Fruit fly (Drosophila melanogaster) whole organism, embryonic: ENCODE measurements around the gene eIF4A.

ENCODE experiments used
- Atf6 ChIP-seq: fragments of 200-800 bp; sonication (Bioruptor generic); IDR thresholded peaks from 2 replicates; pipeline ENCODE4 v1.3.6; 2022; ENCODE audit warnings: missing biosample characterization, missing genetic modification characterization
- Bdp1 ChIP-seq: fragments of 200-800 bp; sonication (Bioruptor generic); optimal IDR thresholded peaks from 3 replicates; lab custom pipeline; 2016; ENCODE audit warnings: missing biosample characterization, missing genetic modification characterization
- CG11398 ChIP-seq: fragments of 200-800 bp; sonication (Bioruptor generic); optimal IDR thresholded peaks from 2 replicates; lab custom pipeline; 2016; ENCODE audit warnings: missing biosample characterization, missing genetic modification characterization
- CG11696 ChIP-seq: fragments of 200-800 bp; sonication (Bioruptor generic); IDR thresholded peaks from 2 replicates; pipeline ENCODE4 v1.3.6; 2022; ENCODE audit warnings: missing biosample characterization, missing genetic modification characterization
- CG12104 ChIP-seq: fragments of 200-800 bp; sonication (Bioruptor generic); optimal IDR thresholded peaks from 3 replicates; lab custom pipeline; 2016; ENCODE audit warnings: missing biosample characterization, missing genetic modification characterization
- CG12219 ChIP-seq: fragments of 200-800 bp; sonication (Bioruptor generic); optimal IDR thresholded peaks from 3 replicates; lab custom pipeline; 2018; ENCODE audit warnings: missing biosample characterization, mild to moderate bottlenecking, missing genetic modification characterization
- CG13287 ChIP-seq: fragments of 200-800 bp; sonication (Bioruptor generic); IDR thresholded peaks from 2 replicates; pipeline ENCODE4 v1.3.6; 2022; ENCODE audit warnings: missing biosample characterization, missing genetic modification characterization; ENCODE audit not compliant: partially characterized antibody
- CG13296 ChIP-seq: fragments of 200-800 bp; sonication (Bioruptor generic); optimal IDR thresholded peaks from 3 replicates; lab custom pipeline; 2018; ENCODE audit warnings: missing biosample characterization, mild to moderate bottlenecking, missing genetic modification characterization
- CG1602 ChIP-seq: fragments of 200-800 bp; sonication (Bioruptor generic); optimal IDR thresholded peaks from 3 replicates; lab custom pipeline; 2016; ENCODE audit warnings: missing biosample characterization, missing genetic modification characterization
- CG16815 ChIP-seq: fragments of 200-800 bp; sonication (Bioruptor generic); optimal IDR thresholded peaks from 3 replicates; lab custom pipeline; 2017; ENCODE audit warnings: missing biosample characterization, mild to moderate bottlenecking, missing genetic modification characterization
- CG17328 ChIP-seq: fragments of 200-800 bp; sonication (Bioruptor generic); IDR thresholded peaks from 2 replicates; pipeline ENCODE4 v1.3.6; 2022; ENCODE audit warnings: missing biosample characterization, missing genetic modification characterization
- CG17385 ChIP-seq: fragments of 200-800 bp; sonication (Bioruptor generic); optimal IDR thresholded peaks from 3 replicates; lab custom pipeline; 2018; ENCODE audit warnings: missing biosample characterization, mild to moderate bottlenecking, missing genetic modification characterization
- CG17829 ChIP-seq: fragments of 200-800 bp; optimal IDR thresholded peaks from 2 replicates; lab custom pipeline; 2019; ENCODE audit warnings: missing biosample characterization, mild to moderate bottlenecking, missing genetic modification characterization, moderate library complexity
- CG30403 ChIP-seq: fragments of 200-800 bp; sonication (Bioruptor generic); optimal IDR thresholded peaks from 3 replicates; lab custom pipeline; 2016; ENCODE audit warnings: missing biosample characterization, missing genetic modification characterization
- CG3281 ChIP-seq: fragments of 200-800 bp; sonication (Bioruptor generic); optimal IDR thresholded peaks from 3 replicates; lab custom pipeline; 2017; ENCODE audit warnings: missing biosample characterization, mild to moderate bottlenecking, missing genetic modification characterization
- CG3995 ChIP-seq: fragments of 200-800 bp; sonication (Bioruptor generic); optimal IDR thresholded peaks from 3 replicates; lab custom pipeline; 2016; ENCODE audit warnings: missing biosample characterization, missing genetic modification characterization
- CG7271 ChIP-seq: fragments of 200-800 bp; sonication (Bioruptor generic); optimal IDR thresholded peaks from 2 replicates; lab custom pipeline; 2018; ENCODE audit warnings: missing biosample characterization, mild to moderate bottlenecking, missing genetic modification characterization, moderate library complexity
- CG8765 ChIP-seq: fragments of 200-800 bp; sonication (Bioruptor generic); IDR thresholded peaks from 2 replicates; pipeline ENCODE4 v1.3.6; 2022; ENCODE audit warnings: missing biosample characterization, missing genetic modification characterization
- CG9437 ChIP-seq: fragments of 200-800 bp; sonication (Bioruptor generic); optimal IDR thresholded peaks from 2 replicates; lab custom pipeline; 2018; ENCODE audit warnings: missing biosample characterization, mild to moderate bottlenecking, missing genetic modification characterization
- CG9876 ChIP-seq: fragments of 200-800 bp; sonication (Bioruptor generic); optimal IDR thresholded peaks from 2 replicates; lab custom pipeline; 2016; ENCODE audit warnings: missing biosample characterization, missing genetic modification characterization
- Camta ChIP-seq: fragments of 200-800 bp; sonication (Bioruptor generic); optimal IDR thresholded peaks from 2 replicates; lab custom pipeline; 2016; ENCODE audit warnings: missing biosample characterization, missing genetic modification characterization
- D ChIP-seq, 2 experiments: fragments of 200-800 bp in 1 of 2; fragments of >200 bp in 1 of 2; sonication (Bioruptor generic) in 1 of 2; optimal IDR thresholded peaks; 2 replicates in 1 of 2; 3 replicates in 1 of 2; lab custom pipeline; 2017; ENCODE audit warnings: mild to moderate bottlenecking in 1 of 2, missing biosample characterization in 1 of 2, missing genetic modification characterization in 1 of 2, missing genetic modification reagents in 1 of 2
- Fer1 ChIP-seq: fragments of 200-800 bp; sonication (Bioruptor generic); optimal IDR thresholded peaks from 2 replicates; lab custom pipeline; 2017; ENCODE audit warnings: missing biosample characterization, mild to moderate bottlenecking, missing genetic modification characterization
- GATAe ChIP-seq: fragments of 200-800 bp; sonication (Bioruptor generic); conservative IDR thresholded peaks from 2 replicates; pipeline ENCODE4 v1.3.6; 2022; ENCODE audit warnings: missing biosample characterization, missing genetic modification characterization
- Mes4 ChIP-seq: fragments of 200-800 bp; sonication (Bioruptor generic); optimal IDR thresholded peaks from 2 replicates; lab custom pipeline; 2016; ENCODE audit warnings: missing biosample characterization, missing genetic modification characterization
- NfI ChIP-seq: fragments of 200-800 bp; sonication (Bioruptor generic); optimal IDR thresholded peaks from 3 replicates; lab custom pipeline; 2018; ENCODE audit warnings: missing biosample characterization, mild to moderate bottlenecking, missing genetic modification characterization, moderate library complexity
- Optix ChIP-seq: fragments of 200-800 bp; sonication (Bioruptor generic); IDR thresholded peaks from 3 replicates; pipeline ENCODE4 v1.3.6; 2022; ENCODE audit warnings: missing biosample characterization, missing genetic modification characterization
- PHDP ChIP-seq: fragments of 200-800 bp; sonication (Bioruptor generic); optimal IDR thresholded peaks from 3 replicates; lab custom pipeline; 2018; ENCODE audit warnings: missing biosample characterization, mild to moderate bottlenecking, missing genetic modification characterization, moderate library complexity
- Sox102F ChIP-seq: fragments of 200-800 bp; sonication (Bioruptor generic); optimal IDR thresholded peaks from 2 replicates; lab custom pipeline; 2018; ENCODE audit warnings: missing biosample characterization, mild to moderate bottlenecking, missing genetic modification characterization, moderate library complexity
- Ssrp ChIP-seq: fragments of 200-800 bp; sonication (Bioruptor generic); optimal IDR thresholded peaks from 2 replicates; lab custom pipeline; 2018; ENCODE audit warnings: missing biosample characterization, mild to moderate bottlenecking, missing genetic modification characterization, moderate library complexity
- ase ChIP-seq: fragments of 200-800 bp; sonication (Bioruptor generic); IDR thresholded peaks from 3 replicates; pipeline ENCODE4 v1.3.6; 2022; ENCODE audit warnings: missing biosample characterization, missing genetic modification characterization
- bbx ChIP-seq: fragments of 200-800 bp; sonication (Bioruptor generic); IDR thresholded peaks from 2 replicates; pipeline ENCODE4 v1.3.6; 2022; ENCODE audit warnings: missing biosample characterization, missing genetic modification characterization; ENCODE audit not compliant: partially characterized antibody
- chif ChIP-seq, 2 experiments: fragments of 200-800 bp; sonication (Bioruptor generic); optimal IDR thresholded peaks; 3 replicates each; lab custom pipeline; 2016; ENCODE audit warnings: missing biosample characterization in 2 of 2, missing genetic modification characterization in 2 of 2
- ci ChIP-seq: fragments of 200-800 bp; sonication (Bioruptor generic); IDR thresholded peaks from 3 replicates; pipeline ENCODE4 v1.3.6; 2022; ENCODE audit warnings: missing biosample characterization, missing genetic modification characterization
- croc ChIP-seq: fragments of 200-800 bp; sonication (Bioruptor generic); conservative IDR thresholded peaks from 3 replicates; pipeline ENCODE4 v1.3.6; 2022; ENCODE audit warnings: missing biosample characterization, missing genetic modification characterization
- crp ChIP-seq, 2 experiments: fragments of 200-800 bp; sonication (Bioruptor generic); optimal IDR thresholded peaks; 2 replicates in 1 of 2; 3 replicates in 1 of 2; lab custom pipeline; 2017; ENCODE audit warnings: missing biosample characterization in 2 of 2, missing genetic modification characterization in 2 of 2, mild to moderate bottlenecking in 1 of 2, moderate library complexity in 1 of 2
- cwo ChIP-seq: fragments of 200-800 bp; sonication (Bioruptor generic); optimal IDR thresholded peaks from 3 replicates; lab custom pipeline; 2017; ENCODE audit warnings: missing biosample characterization, missing genetic modification characterization, mild to moderate bottlenecking, moderate library complexity, missing genetic modification reagents
- eve ChIP-seq, 2 experiments: fragments of >200 bp; optimal IDR thresholded peaks; 2 replicates each; lab custom pipeline; 2017; ENCODE audit warnings: missing biosample characterization in 2 of 2, missing genetic modification characterization in 2 of 2
- ewg ChIP-seq: fragments of 200-800 bp; sonication (Bioruptor generic); optimal IDR thresholded peaks from 3 replicates; lab custom pipeline; 2017; ENCODE audit warnings: mild to moderate bottlenecking, missing biosample characterization, missing genetic modification reagents, missing genetic modification characterization
- fd3F ChIP-seq: fragments of 200-800 bp; sonication (Bioruptor generic); optimal IDR thresholded peaks from 2 replicates; lab custom pipeline; 2018; ENCODE audit warnings: missing biosample characterization, mild to moderate bottlenecking, missing genetic modification characterization, moderate library complexity
- grn ChIP-seq: fragments of 200-800 bp; sonication (Bioruptor generic); optimal IDR thresholded peaks from 3 replicates; lab custom pipeline; 2017; ENCODE audit warnings: missing biosample characterization, missing genetic modification characterization
- gsb-n ChIP-seq: fragments of 200-800 bp; sonication (Bioruptor generic); optimal IDR thresholded peaks from 3 replicates; lab custom pipeline; 2018; ENCODE audit warnings: missing biosample characterization, mild to moderate bottlenecking, missing genetic modification characterization
- gt ChIP-seq: fragments of 200-800 bp; sonication (Bioruptor generic); IDR thresholded peaks from 2 replicates; pipeline ENCODE4 v1.3.6; 2022; ENCODE audit warnings: missing biosample characterization, missing genetic modification characterization
- jigr1 ChIP-seq: fragments of 200-800 bp; sonication (Bioruptor generic); IDR thresholded peaks from 3 replicates; pipeline ENCODE4 v1.3.6; 2022; ENCODE audit warnings: missing biosample characterization, missing genetic modification characterization
- pan ChIP-seq, 4 experiments: fragments of >200 bp in 3 of 4; fragments of 200-800 bp in 1 of 4; sonication (Bioruptor generic) in 1 of 4; optimal IDR thresholded peaks in 3 of 4; IDR thresholded peaks in 1 of 4; 2 replicates each; pipeline versions ENCODE4 v1.3.6 to Lab custom; 2017 to 2022; ENCODE audit warnings: missing biosample characterization in 2 of 4, missing genetic modification characterization in 2 of 4, mixed read lengths in 1 of 4
- row ChIP-seq: fragments of 200-800 bp; sonication (Bioruptor generic); IDR thresholded peaks from 3 replicates; pipeline ENCODE4 v1.3.6; 2022; ENCODE audit warnings: missing biosample characterization, missing genetic modification characterization
- sug ChIP-seq: fragments of 200-800 bp; optimal IDR thresholded peaks from 2 replicates; lab custom pipeline; 2019; ENCODE audit warnings: missing biosample characterization, mild to moderate bottlenecking, missing genetic modification characterization, moderate library complexity
- tin ChIP-seq: fragments of 200-800 bp; sonication (Bioruptor generic); optimal IDR thresholded peaks from 3 replicates; lab custom pipeline; 2016; ENCODE audit warnings: missing biosample characterization, missing genetic modification characterization
- yki ChIP-seq: fragments of >200 bp; optimal IDR thresholded peaks from 3 replicates; lab custom pipeline; 2018

Gene eIF4A

DNA sequence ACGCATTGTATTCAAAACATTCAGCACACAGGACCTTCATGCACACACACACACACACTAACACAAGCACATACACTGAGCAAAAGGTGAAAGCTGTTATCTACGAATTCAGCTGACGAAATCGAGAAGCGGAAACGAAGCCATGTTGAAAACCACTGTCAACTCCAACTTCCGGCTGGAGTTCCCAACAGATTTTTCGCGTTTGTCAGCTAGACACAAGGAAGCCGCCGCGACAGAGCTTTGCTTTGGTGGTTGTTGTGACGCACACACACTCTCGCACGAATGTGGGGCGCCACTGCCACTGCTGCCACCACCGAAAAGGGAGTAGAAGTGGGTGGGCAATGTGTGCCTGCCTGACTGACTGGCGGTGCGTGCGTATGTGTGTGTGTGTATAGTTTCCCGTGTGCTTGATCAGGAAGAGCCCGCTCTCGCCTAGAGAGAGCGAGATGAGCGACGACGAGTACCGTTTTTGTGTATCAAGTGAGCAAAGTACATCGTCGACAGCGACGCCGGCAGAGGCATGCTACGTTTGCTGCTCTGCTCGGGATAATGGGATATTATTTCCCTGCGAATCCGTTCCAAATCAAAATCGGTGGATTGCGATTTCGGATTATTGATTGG lies 16.2 kb downstream of the eIF4A start (continued):
- no peak for TF ChIP-seq sug (tag; lab: Kevin White, UChicago)
- no peak for TF ChIP-seq tin (GFP tag; lab: Kevin White, UChicago)
- TF ChIP-seq CG30403 (GFP tag; lab: Kevin White, UChicago) = no peak
- TF ChIP-seq CG1602 (GFP tag; lab: Kevin White, UChicago) = no peak
- peak; percentile 53 for TF ChIP-seq gsb-n (tag; lab: Kevin White, UChicago)
- TF ChIP-seq CG9437 (GFP tag; lab: Kevin White, UChicago) = peak; percentile 6
- no peak for TF ChIP-seq jigr1 (GFP tag; lab: Robert Waterston, UW)
- no peak for TF ChIP-seq cwo (GFP tag; lab: Kevin White, UChicago)
- no peak for TF ChIP-seq GATAe (GFP tag; lab: Robert Waterston, UW)
- peak; percentile 73 for TF ChIP-seq CG7271 (tag; lab: Kevin White, UChicago)
- TF ChIP-seq chif (GFP tag; optimal IDR thresholded peaks at IDR 0.05; lab: Kevin White, UChicago) = no peak
- TF ChIP-seq Atf6 (GFP tag; lab: Robert Waterston, UW) = 0 out of 2 replicates have a peak, but pooled peaks have one; percentile 34
- TF ChIP-seq crp (GFP tag; optimal IDR thresholded peaks at IDR 0.05; lab: Kevin White, UChicago) = peak in 1 of 2 experiments; percentile 32
- no peak for TF ChIP-seq eve (GFP tag; optimal IDR thresholded peaks at IDR 0.05; lab: Kevin White, UChicago)
- TF ChIP-seq CG17328 (GFP tag; lab: Robert Waterston, UW) = peak; percentile 26; the same call in 1 of the 2 replicates
- TF ChIP-seq bbx (GFP tag; lab: Robert Waterston, UW) = no peak
- TF ChIP-seq D (optimal IDR thresholded peaks at IDR 0.05; lab: Kevin White, UChicago) = no peak
- peak; percentile 52 for TF ChIP-seq D (GFP tag; optimal IDR thresholded peaks at IDR 0.05; lab: Kevin White, UChicago)
- TF ChIP-seq CG3281 (GFP tag; lab: Kevin White, UChicago) = peak; percentile 61
- TF ChIP-seq CG13287 (GFP tag; lab: Robert Waterston, UW) = no peak
- TF ChIP-seq CG17829 (tag; lab: Kevin White, UChicago) = peak; percentile 11
- TF ChIP-seq gt (GFP tag; lab: Robert Waterston, UW) = 0 out of 2 replicates have a peak, but pooled peaks have one; percentile 34
- no peak for TF ChIP-seq CG16815
- TF ChIP-seq CG3995 (GFP tag; lab: Kevin White, UChicago) = no peak
- no peak for TF ChIP-seq row
- no peak for TF ChIP-seq CG11398 (GFP tag; lab: Kevin White, UChicago)
- peak; percentile 53 for TF ChIP-seq NfI (GFP tag; lab: Kevin White, UChicago)
- no peak for TF ChIP-seq Sox102F
- no peak for TF ChIP-seq CG11696 (GFP tag; lab: Robert Waterston, UW)
- no peak for TF ChIP-seq Optix
- TF ChIP-seq CG8765 (GFP tag; lab: Robert Waterston, UW) = peak; percentile 28; the same call in 1 of the 2 replicates
- TF ChIP-seq Bdp1 (GFP tag; lab: Kevin White, UChicago) = no peak
- TF ChIP-seq grn (GFP tag; lab: Kevin White, UChicago) = no peak
- TF ChIP-seq croc (GFP tag; lab: Robert Waterston, UW) = no peak
- TF ChIP-seq Fer1 (GFP tag; lab: Kevin White, UChicago) = peak; percentile 88
- TF ChIP-seq Ssrp (tag; lab: Kevin White, UChicago) = no peak
- peak; percentile 77; the same call in 2 of the 3 replicates for TF ChIP-seq ci (GFP tag; lab: Robert Waterston, UW)
- TF ChIP-seq yki (lab: Kevin White, UChicago) = no peak
- no peak for TF ChIP-seq pan (optimal IDR thresholded peaks at IDR 0.05; lab: Kevin White, UChicago)
- peak in 1 of 2 experiments; percentile 39 for TF ChIP-seq pan (GFP tag; optimal IDR thresholded peaks at IDR 0.05 in 1 of 2, IDR thresholded peaks at IDR 0.05 in 1 of 2)
- TF ChIP-seq Camta = no peak
- peak; percentile 18 for TF ChIP-seq ewg
- TF ChIP-seq Mes4 (GFP tag; lab: Kevin White, UChicago) = peak; percentile 51
- peak; percentile 83 for TF ChIP-seq CG13296 (GFP tag; lab: Kevin White, UChicago)
- no peak for TF ChIP-seq CG9876 (GFP tag; lab: Kevin White, UChicago)
- peak; percentile 47 for TF ChIP-seq PHDP (tag; lab: Kevin White, UChicago)
- TF ChIP-seq CG12219 = peak; percentile 73
- TF ChIP-seq CG17385 (GFP tag; lab: Kevin White, UChicago) = peak; percentile 64
- no peak for TF ChIP-seq ase (GFP tag; lab: Robert Waterston, UW)
- TF ChIP-seq fd3F (GFP tag; lab: Kevin White, UChicago) = no peak
- no peak for TF ChIP-seq CG12104
